Worm (Caenorhabditis elegans) whole organism, midembryonic: ENCODE results near the gene ZK686.3.

ENCODE experiments used
- T22C8.4 ChIP-seq: fragments of 200-800 bp; sonication (Bioruptor generic); IDR thresholded peaks from 2 replicates; pipeline ENCODE4 v1.3.6; 2022; ENCODE audit warnings: missing genetic modification characterization, missing compliant biosample characterization
- cog-1 ChIP-seq: sonication (generic microtip); optimal IDR thresholded peaks from 2 replicates; lab custom pipeline; 2016; ENCODE audit warnings: missing genetic modification characterization, missing compliant biosample characterization
- flt-1 ChIP-seq: fragments of 200-800 bp; sonication (Bioruptor generic); IDR thresholded peaks from 2 replicates; pipeline ENCODE4 v1.3.6; 2022; ENCODE audit warnings: missing genetic modification characterization, missing compliant biosample characterization
- klf-2 ChIP-seq: fragments of 200-800 bp; sonication (Bioruptor generic); conservative IDR thresholded peaks from 2 replicates; pipeline ENCODE4 v1.3.6; 2022; ENCODE audit warnings: missing genetic modification reagents, missing genetic modification characterization, missing compliant biosample characterization
- med-1 ChIP-seq: sonication (generic microtip); optimal IDR thresholded peaks from 2 replicates; lab custom pipeline; 2017; ENCODE audit warnings: missing genetic modification characterization, mild to moderate bottlenecking, missing compliant biosample characterization, antibody characterized with exemption, missing genetic modification reagents; ENCODE audit not compliant: insufficient read depth
- ref-1 ChIP-seq: fragments of 200-800 bp; sonication (Bioruptor generic); conservative IDR thresholded peaks from 2 replicates; pipeline ENCODE4 v1.3.6; 2022; ENCODE audit warnings: missing genetic modification reagents, missing genetic modification characterization, missing compliant biosample characterization
- tab-1 ChIP-seq: fragments of 200-800 bp; sonication (Bioruptor generic); IDR thresholded peaks from 2 replicates; pipeline ENCODE4 v1.3.6; 2022; ENCODE audit warnings: missing genetic modification characterization, missing compliant biosample characterization
- ztf-23 ChIP-seq: fragments of 200-800 bp; sonication (Bioruptor generic); IDR thresholded peaks from 2 replicates; pipeline ENCODE4 v1.3.6; 2022; ENCODE audit warnings: missing genetic modification reagents, missing genetic modification characterization, missing compliant biosample characterization
- ztf-29 ChIP-seq: fragments of 200-800 bp; sonication (Bioruptor generic); IDR thresholded peaks from 2 replicates; pipeline ENCODE4 v1.3.6; 2022; ENCODE audit warnings: missing genetic modification reagents, missing genetic modification characterization, missing compliant biosample characterization

ce11 chrIII:7816463-7816862 is 47.6 kb upstream of the ZK686.3 start:
- no peak for TF ChIP-seq cog-1 (tag; lab: Kevin White, UChicago)
- no peak for TF ChIP-seq tab-1
- TF ChIP-seq ref-1 (GFP tag; lab: Robert Waterston, UW): no peak
- TF ChIP-seq ztf-29 (GFP tag; lab: Robert Waterston, UW): no peak
- TF ChIP-seq T22C8.4 (GFP tag; lab: Robert Waterston, UW): no peak
- no peak for TF ChIP-seq flt-1
- TF ChIP-seq med-1: no peak
- no peak for TF ChIP-seq ztf-23 (GFP tag; lab: Robert Waterston, UW)
- TF ChIP-seq klf-2 (GFP tag; lab: Robert Waterston, UW): no peak
